Fruit fly (Drosophila melanogaster) whole organism, adult: ENCODE data around the gene CG43094.

Source experiments
- CG11617 ChIP-seq: fragments of 200-800 bp; sonication (Bioruptor generic); optimal IDR thresholded peaks from 2 replicates; lab custom pipeline; 2017; ENCODE audit warnings: mild to moderate bottlenecking, missing biosample characterization, missing genetic modification reagents, missing genetic modification characterization
- CG12768 ChIP-seq: fragments of 200-800 bp; sonication (Bioruptor generic); optimal IDR thresholded peaks from 2 replicates; lab custom pipeline; 2017; ENCODE audit warnings: missing biosample characterization, missing genetic modification characterization, mild to moderate bottlenecking, moderate library complexity, missing genetic modification reagents
- CG14711 ChIP-seq: fragments of 200-800 bp; sonication (Bioruptor generic); optimal IDR thresholded peaks from 2 replicates; lab custom pipeline; 2018; ENCODE audit warnings: missing biosample characterization, mild to moderate bottlenecking, missing genetic modification characterization, moderate library complexity
- CG1620 ChIP-seq: fragments of 200-800 bp; sonication (Bioruptor generic); optimal IDR thresholded peaks from 2 replicates; lab custom pipeline; 2016; ENCODE audit warnings: missing biosample characterization, missing genetic modification characterization
- CG33017 ChIP-seq: fragments of 200-800 bp; sonication (Bioruptor generic); optimal IDR thresholded peaks from 2 replicates; lab custom pipeline; 2018; ENCODE audit warnings: missing biosample characterization, mild to moderate bottlenecking, missing genetic modification characterization, moderate library complexity
- CG5204 ChIP-seq: fragments of 200-800 bp; sonication (Bioruptor generic); optimal IDR thresholded peaks from 2 replicates; lab custom pipeline; 2016; ENCODE audit warnings: missing biosample characterization, missing genetic modification characterization
- CG7045 ChIP-seq: fragments of 200-800 bp; sonication (Bioruptor generic); optimal IDR thresholded peaks from 2 replicates; lab custom pipeline; 2017; ENCODE audit warnings: missing biosample characterization, mild to moderate bottlenecking, missing genetic modification characterization
- CG7101 ChIP-seq: fragments of 200-800 bp; sonication (Bioruptor generic); optimal IDR thresholded peaks from 2 replicates; lab custom pipeline; 2018; ENCODE audit warnings: missing biosample characterization, mild to moderate bottlenecking, missing genetic modification characterization, moderate library complexity
- Clk ChIP-seq: fragments of 200-800 bp; sonication (Bioruptor generic); optimal IDR thresholded peaks from 2 replicates; lab custom pipeline; 2017; ENCODE audit warnings: missing biosample characterization, missing genetic modification characterization
- Crg-1 ChIP-seq: fragments of 200-800 bp; sonication (Bioruptor generic); optimal IDR thresholded peaks from 2 replicates; lab custom pipeline; 2016; ENCODE audit warnings: missing biosample characterization, missing genetic modification characterization
- Hr96 ChIP-seq: fragments of 200-800 bp; sonication (Bioruptor generic); optimal IDR thresholded peaks from 2 replicates; lab custom pipeline; 2016; ENCODE audit warnings: missing biosample characterization, missing genetic modification characterization
- Mnt ChIP-seq: fragments of 200-800 bp; sonication (Bioruptor generic); optimal IDR thresholded peaks from 2 replicates; lab custom pipeline; 2016; ENCODE audit warnings: missing biosample characterization, mild to moderate bottlenecking, missing genetic modification characterization
- bab1 ChIP-seq: fragments of 200-800 bp; sonication (Bioruptor generic); optimal IDR thresholded peaks from 3 replicates; lab custom pipeline; 2019; ENCODE audit warnings: missing biosample characterization, mild to moderate bottlenecking, missing genetic modification characterization, moderate library complexity
- cic ChIP-seq: fragments of 200-800 bp; sonication (Bioruptor generic); optimal IDR thresholded peaks from 2 replicates; lab custom pipeline; 2017; ENCODE audit warnings: missing biosample characterization, mild to moderate bottlenecking, missing genetic modification characterization, moderate library complexity
- cnc ChIP-seq, 2 experiments: fragments of >200 bp; optimal IDR thresholded peaks; 2 replicates each; lab custom pipeline; 2017
- kay ChIP-seq: fragments of 200-800 bp; sonication (Bioruptor generic); peaks from one replicate; lab custom pipeline; 2016; ENCODE audit warnings: missing biosample characterization, missing genetic modification characterization, borderline replicate concordance
- ovo ChIP-seq: fragments of 200-800 bp; sonication (Bioruptor generic); optimal IDR thresholded peaks from 2 replicates; lab custom pipeline; 2016; ENCODE audit warnings: missing biosample characterization, missing genetic modification characterization
- pad ChIP-seq: fragments of 200-800 bp; sonication (Bioruptor generic); optimal IDR thresholded peaks from 3 replicates; lab custom pipeline; 2017; ENCODE audit warnings: missing biosample characterization, missing genetic modification characterization, mild to moderate bottlenecking, moderate library complexity, missing genetic modification reagents
- tj ChIP-seq: fragments of 200-800 bp; sonication (Bioruptor generic); optimal IDR thresholded peaks from 3 replicates; lab custom pipeline; 2017; ENCODE audit warnings: missing biosample characterization, mild to moderate bottlenecking, missing genetic modification characterization, moderate library complexity
- toe ChIP-seq: fragments of 200-800 bp; sonication (Bioruptor generic); optimal IDR thresholded peaks from 2 replicates; lab custom pipeline; 2016; ENCODE audit warnings: missing biosample characterization, missing genetic modification characterization

CG43094 gene

DNA sequence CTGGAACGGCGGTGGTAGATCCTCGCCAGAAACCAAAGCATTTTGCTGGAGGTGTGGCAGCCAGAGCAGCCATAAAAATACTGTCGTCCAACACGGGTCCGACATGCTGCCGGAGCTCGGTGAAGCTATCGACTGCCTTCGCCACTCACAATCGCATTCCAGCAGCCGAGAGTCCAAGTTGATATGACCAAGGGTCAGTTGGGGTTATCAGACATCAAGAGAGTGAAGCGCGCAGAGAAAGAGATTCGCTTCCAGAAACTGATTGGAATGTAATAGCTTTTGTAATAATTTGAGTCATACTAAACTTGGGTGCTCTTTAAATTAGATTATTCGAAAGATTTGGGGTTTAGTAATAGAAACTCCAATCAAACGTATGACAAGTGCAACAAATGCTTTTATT is 7.2 kb downstream of the CG43094 start, which contains the start of gene Nepl14:
Gene Nepl14, minus strand, starts transcription at position 125 of the 400 bp plus-strand sequence.
- no peak for TF ChIP-seq Mnt (GFP tag; lab: Kevin White, UChicago)
- TF ChIP-seq CG14711 (tag; lab: Kevin White, UChicago), result no peak
- no peak for TF ChIP-seq Crg-1
- TF ChIP-seq CG1620 (GFP tag; lab: Kevin White, UChicago), result no peak
- TF ChIP-seq pad (GFP tag; lab: Kevin White, UChicago), result no peak
- TF ChIP-seq cic (GFP tag; lab: Kevin White, UChicago), result no peak

DNA sequence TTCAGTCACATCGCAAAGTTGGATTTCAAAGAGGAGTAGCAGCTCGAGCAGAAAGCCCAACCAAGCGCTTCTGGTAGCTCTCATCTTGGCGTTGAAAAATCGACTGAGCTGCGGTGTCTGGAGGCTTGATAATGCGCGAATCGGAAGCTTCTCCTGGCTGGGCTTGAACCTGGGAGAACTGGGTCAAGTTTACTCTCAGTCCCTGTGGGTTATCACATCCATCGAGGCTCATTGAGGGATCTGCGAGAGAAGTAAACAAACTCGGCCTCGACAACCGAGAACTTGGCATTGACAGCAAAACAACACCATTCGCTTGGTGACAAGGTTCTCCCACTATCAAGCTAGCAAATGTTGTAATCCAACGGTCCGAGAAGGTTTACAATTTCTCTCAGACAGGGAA is 9.8 kb downstream of the CG43094 start, which contains the start of gene Nepl13:
Gene Nepl13, minus strand, starts transcription at position 89 of the 400 bp plus-strand sequence.
- TF ChIP-seq tj (no peak), Clk (no peak), Mnt (GFP tag; lab: Kevin White, UChicago) (no peak), ovo (GFP tag; lab: Kevin White, UChicago) (no peak), cic (GFP tag; lab: Kevin White, UChicago) (peak; percentile 46)

dm6 chr3R:22757117-22757516 is 13.7 kb downstream of the CG43094 start:
- TF ChIP-seq CG12768 (GFP tag; lab: Kevin White, UChicago) (no peak), cic (GFP tag; lab: Kevin White, UChicago) (no peak), CG33017 (tag; lab: Kevin White, UChicago) (no peak), Hr96 (GFP tag; lab: Kevin White, UChicago) (no peak), bab1 (GFP tag; lab: Kevin White, UChicago) (no peak), toe (GFP tag; lab: Kevin White, UChicago) (no peak), CG11617 (no peak), pad (GFP tag; lab: Kevin White, UChicago) (no peak), CG5204 (GFP tag; lab: Kevin White, UChicago) (no peak), CG14711 (tag; lab: Kevin White, UChicago) (no peak), kay (GFP tag; lab: Kevin White, UChicago) (no peak), cnc (optimal IDR thresholded peaks at IDR 0.05; lab: Kevin White, UChicago) (no peak)

dm6 chr3R:22756289-22756688 is 14.5 kb downstream of the CG43094 start:
- TF ChIP-seq tj (no peak), CG11617 (no peak), CG33017 (tag; lab: Kevin White, UChicago) (no peak), CG7045 (GFP tag; lab: Kevin White, UChicago) (no peak), Hr96 (GFP tag; lab: Kevin White, UChicago) (no peak), cnc (optimal IDR thresholded peaks at IDR 0.05; lab: Kevin White, UChicago) (no peak), toe (GFP tag; lab: Kevin White, UChicago) (no peak), CG7101 (tag; lab: Kevin White, UChicago) (no peak), CG14711 (tag; lab: Kevin White, UChicago) (no peak), Mnt (GFP tag; lab: Kevin White, UChicago) (no peak), pad (GFP tag; lab: Kevin White, UChicago) (no peak), Crg-1 (no peak), CG1620 (GFP tag; lab: Kevin White, UChicago) (no peak), CG12768 (GFP tag; lab: Kevin White, UChicago) (no peak), Clk (no peak), cic (GFP tag; lab: Kevin White, UChicago) (no peak), ovo (GFP tag; lab: Kevin White, UChicago) (no peak), kay (GFP tag; lab: Kevin White, UChicago) (no peak), bab1 (GFP tag; lab: Kevin White, UChicago) (no peak), CG5204 (GFP tag; lab: Kevin White, UChicago) (no peak)

DNA sequence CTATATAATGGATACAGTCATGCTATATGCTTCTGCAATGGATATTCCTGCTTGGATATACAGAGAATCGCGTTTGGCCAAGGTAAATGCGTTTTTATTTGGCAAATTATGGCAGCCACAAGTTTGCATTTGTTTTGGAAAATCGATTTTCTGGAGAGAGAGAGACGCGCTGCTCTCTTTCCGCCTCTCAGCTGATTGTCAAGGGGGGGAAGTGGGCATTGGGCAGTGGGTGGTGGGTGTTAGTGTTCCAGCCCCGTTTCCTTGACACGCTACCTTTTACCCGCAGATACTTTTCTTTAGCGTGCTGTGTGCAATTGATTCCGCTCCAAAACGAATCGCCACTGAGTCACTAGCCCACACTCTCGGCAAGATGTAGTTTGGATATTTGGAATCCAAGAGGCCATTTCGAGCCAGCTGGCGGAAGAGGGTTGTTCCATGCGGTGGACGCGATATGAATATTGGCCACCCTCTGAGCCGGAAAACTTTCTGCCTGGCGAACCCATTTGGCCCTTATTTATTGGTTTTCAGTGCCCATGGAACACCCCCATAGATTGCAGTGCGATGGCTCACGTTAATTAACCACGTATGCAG is 15.5 kb downstream of the CG43094 start:
- TF ChIP-seq cnc (optimal IDR thresholded peaks at IDR 0.05; lab: Kevin White, UChicago), result no peak
- TF ChIP-seq tj, result peak; percentile 42

- TF ChIP-seq CG7101 (tag; lab: Kevin White, UChicago) (peak; percentile 1), CG11617 (peak; percentile 42), tj (no peak), CG1620 (GFP tag; lab: Kevin White, UChicago) (no peak), CG5204 (GFP tag; lab: Kevin White, UChicago) (peak; percentile 37), CG12768 (GFP tag; lab: Kevin White, UChicago) (no peak), cic (GFP tag; lab: Kevin White, UChicago) (no peak), Hr96 (GFP tag; lab: Kevin White, UChicago) (peak; percentile 24), Mnt (GFP tag; lab: Kevin White, UChicago) (peak; percentile 37), CG33017 (tag; lab: Kevin White, UChicago) (peak; percentile 38), cnc (optimal IDR thresholded peaks at IDR 0.05; lab: Kevin White, UChicago) (no peak), bab1 (GFP tag; lab: Kevin White, UChicago) (no peak), toe (GFP tag; lab: Kevin White, UChicago) (no peak), kay (GFP tag; lab: Kevin White, UChicago) (peak; percentile 74)
Observed at dm6 chr3R:22753895-22754774, 16.7 kb downstream of the CG43094 start.
